Fruit fly (Drosophila melanogaster): ENCODE measurements around the gene CG7194.
A peak's percentile ranks its signal among the peaks of the same experiment; 100 is the strongest.

DNA sequence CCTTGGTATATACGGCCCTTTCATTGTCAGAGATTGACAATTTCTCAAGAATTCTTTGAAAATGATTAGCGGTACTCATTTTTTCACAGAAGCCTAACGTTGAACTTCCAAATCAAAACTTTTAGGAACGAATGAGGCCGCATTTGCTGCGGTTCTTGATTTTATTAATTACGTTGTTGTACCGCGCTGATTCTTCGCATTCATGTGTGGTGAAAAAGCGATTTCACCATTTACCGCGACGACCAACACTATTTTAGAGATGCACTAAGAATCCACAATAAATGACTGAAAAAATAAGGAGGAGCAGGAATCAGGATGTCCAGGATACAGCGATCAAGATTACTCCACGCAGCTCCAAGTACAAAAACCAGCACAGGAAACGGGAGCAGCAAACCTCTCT, at the start of gene CG7194, which contains the start of gene Sbp2:
- no peak for TF ChIP-seq Adf1 (GFP tag; IDR thresholded peaks at IDR 0.05)
- TF ChIP-seq slp2 (GFP tag; optimal IDR thresholded peaks at IDR 0.05): no peak
- TF ChIP-seq Dll (GFP tag; IDR thresholded peaks at IDR 0.05; ENCODE audit: partially characterized antibody): peak; percentile 37; the same call in 1 of the 4 replicates
- TF ChIP-seq CG14965 (GFP tag; optimal IDR thresholded peaks at IDR 0.05; ENCODE audit: borderline replicate concordance): no peak
- no peak for TF ChIP-seq CG11085 (GFP tag; IDR thresholded peaks at IDR 0.05)
- no peak for TF ChIP-seq Gug (GFP tag; IDR thresholded peaks at IDR 0.05)

Data from whole organism, embryonic.